Fruit fly (Drosophila melanogaster): Measurements from ENCODE around the gene Atf3.
A peak's percentile ranks its signal among the peaks of the same experiment; 100 is the strongest.

Gene Atf3

dm6 chrX:1288924-1289608 lies 14.0 kb upstream of the Atf3 start:
- TF ChIP-seq N (GFP tag; optimal IDR thresholded peaks at IDR 0.05) = peak; percentile 61
- no peak for TF ChIP-seq Jra (GFP tag; optimal IDR thresholded peaks at IDR 0.05)
- peak; percentile 47 for TF ChIP-seq Vsx2 (GFP tag; optimal IDR thresholded peaks at IDR 0.05; ENCODE audit: partially characterized antibody)
- peak; percentile 11 for TF ChIP-seq Dif (GFP tag; optimal IDR thresholded peaks at IDR 0.05; ENCODE audit: partially characterized antibody)
- TF ChIP-seq HLH106 (tag; optimal IDR thresholded peaks at IDR 0.05) = no peak
- no peak for TF ChIP-seq rgr (GFP tag; optimal IDR thresholded peaks at IDR 0.05)
- TF ChIP-seq Myc (optimal IDR thresholded peaks at IDR 0.05) = peak; percentile 80

- no peak for TF ChIP-seq sage (GFP tag; optimal IDR thresholded peaks at IDR 0.05)
- TF ChIP-seq Myc (optimal IDR thresholded peaks at IDR 0.05) = peak; percentile 1
Observed at dm6 chrX:1286868-1287835, 12.1 kb upstream of the Atf3 start, which contains the start of gene CG32812. Gene CG32812, plus strand, starts transcription at chrX:1287290.

- TF ChIP-seq Hnf4 (GFP tag; optimal IDR thresholded peaks at IDR 0.05) (no peak), Myc (optimal IDR thresholded peaks at IDR 0.05) (peak; percentile 35)
Observed at dm6 chrX:1286136-1286535, 11.1 kb upstream of the Atf3 start.

dm6 chrX:1285273-1285672 lies 10.2 kb upstream of the Atf3 start:
- no peak for TF ChIP-seq CG9705 (GFP tag; optimal IDR thresholded peaks at IDR 0.05)
- TF ChIP-seq Abd-B (GFP tag; optimal IDR thresholded peaks at IDR 0.05) = no peak

dm6 chrX:1284238-1284637 lies 9.2 kb upstream of the Atf3 start:
- TF ChIP-seq fru (GFP tag; optimal IDR thresholded peaks at IDR 0.05) (no peak), jim (GFP tag; optimal IDR thresholded peaks at IDR 0.05) (no peak), Dfd (GFP tag; optimal IDR thresholded peaks at IDR 0.05) (no peak), lola (GFP tag; optimal IDR thresholded peaks at IDR 0.05) (no peak), sv (GFP tag; optimal IDR thresholded peaks at IDR 0.05) (no peak), Rel (GFP tag; optimal IDR thresholded peaks at IDR 0.05) (no peak), Rel (tag; optimal IDR thresholded peaks at IDR 0.05) (no peak), Myc (optimal IDR thresholded peaks at IDR 0.05) (no peak), psq (GFP tag; optimal IDR thresholded peaks at IDR 0.05) (no peak), GATAd (GFP tag; optimal IDR thresholded peaks at IDR 0.05) (no peak), br (GFP tag; optimal IDR thresholded peaks at IDR 0.05) (no peak)

dm6 chrX:1282953-1283568 lies 8.0 kb upstream of the Atf3 start:
- TF ChIP-seq Mio (GFP tag; optimal IDR thresholded peaks at IDR 0.05) = no peak

- TF ChIP-seq Myc (optimal IDR thresholded peaks at IDR 0.05) (no peak), HLH106 (tag; optimal IDR thresholded peaks at IDR 0.05) (no peak), usp (GFP tag; optimal IDR thresholded peaks at IDR 0.05) (no peak), psq (GFP tag; optimal IDR thresholded peaks at IDR 0.05) (no peak), Hr78 (GFP tag; optimal IDR thresholded peaks at IDR 0.05) (no peak), jim (GFP tag; optimal IDR thresholded peaks at IDR 0.05) (no peak), CrebA (GFP tag; optimal IDR thresholded peaks at IDR 0.05; ENCODE audit: borderline replicate concordance) (no peak), Hr83 (GFP tag; optimal IDR thresholded peaks at IDR 0.05; ENCODE audit: poor library complexity, severe bottlenecking) (no peak)
Observed at dm6 chrX:1282433-1282832, 7.3 kb upstream of the Atf3 start.
